Fruit fly (Drosophila melanogaster) whole organism, prepupa: ENCODE measurements around the gene CG3546.

Experiments
- CG11762 ChIP-seq: fragments of 200-800 bp; sonication (Bioruptor generic); optimal IDR thresholded peaks from 3 replicates; lab custom pipeline; 2016; ENCODE audit warnings: missing biosample characterization, missing genetic modification characterization; ENCODE audit not compliant: insufficient read depth
- CG11902 ChIP-seq: fragments of 200-800 bp; sonication (Bioruptor generic); optimal IDR thresholded peaks from 3 replicates; lab custom pipeline; 2016; ENCODE audit warnings: missing biosample characterization, missing genetic modification characterization
- CG31627 ChIP-seq: fragments of 200-800 bp; sonication (Bioruptor generic); optimal IDR thresholded peaks from 3 replicates; lab custom pipeline; 2016; ENCODE audit warnings: missing biosample characterization, missing genetic modification characterization
- CG34406 ChIP-seq: fragments of 200-800 bp; sonication (Bioruptor generic); optimal IDR thresholded peaks from 3 replicates; lab custom pipeline; 2016; ENCODE audit warnings: missing biosample characterization, missing genetic modification characterization
- CG3919 ChIP-seq: fragments of 200-800 bp; sonication (Bioruptor generic); optimal IDR thresholded peaks from 3 replicates; lab custom pipeline; 2016; ENCODE audit warnings: missing biosample characterization, missing genetic modification characterization
- CG4318 ChIP-seq: fragments of 200-800 bp; sonication (Bioruptor generic); optimal IDR thresholded peaks from 3 replicates; lab custom pipeline; 2017; ENCODE audit warnings: missing biosample characterization, mild to moderate bottlenecking, missing genetic modification characterization
- CG6163 ChIP-seq: fragments of 200-800 bp; sonication (Bioruptor generic); IDR thresholded peaks from 3 replicates; pipeline ENCODE4 v1.3.6; 2022; ENCODE audit warnings: missing biosample characterization, missing genetic modification characterization
- CG6808 ChIP-seq: fragments of 200-800 bp; sonication (Bioruptor generic); optimal IDR thresholded peaks from 3 replicates; lab custom pipeline; 2017; ENCODE audit warnings: missing biosample characterization, missing genetic modification characterization, mild to moderate bottlenecking, moderate library complexity, missing genetic modification reagents
- CG6854 ChIP-seq: fragments of 200-800 bp; sonication (Bioruptor generic); optimal IDR thresholded peaks from 2 replicates; lab custom pipeline; 2017; ENCODE audit warnings: missing biosample characterization, mild to moderate bottlenecking, missing genetic modification characterization
- CG8119 ChIP-seq: fragments of 200-800 bp; sonication (Bioruptor generic); IDR thresholded peaks from 3 replicates; pipeline ENCODE4 v1.3.6; 2022; ENCODE audit warnings: missing biosample characterization, missing genetic modification characterization
- Eip75B ChIP-seq: fragments of 200-800 bp; sonication (Bioruptor generic); optimal IDR thresholded peaks from 3 replicates; lab custom pipeline; 2016; ENCODE audit warnings: missing biosample characterization, missing genetic modification characterization
- Ets21C ChIP-seq: fragments of 200-800 bp; sonication (Bioruptor generic); optimal IDR thresholded peaks from 3 replicates; lab custom pipeline; 2016; ENCODE audit warnings: missing biosample characterization, missing genetic modification characterization
- Ets96B ChIP-seq: fragments of 200-800 bp; optimal IDR thresholded peaks from 2 replicates; lab custom pipeline; 2019; ENCODE audit warnings: missing biosample characterization, mild to moderate bottlenecking, missing genetic modification characterization, moderate library complexity
- Gug ChIP-seq: fragments of 200-800 bp; sonication (Bioruptor generic); IDR thresholded peaks from 2 replicates; pipeline ENCODE4 v1.3.6; 2022; ENCODE audit warnings: missing biosample characterization, missing genetic modification characterization
- Hr39 ChIP-seq: fragments of 200-800 bp; sonication (Bioruptor generic); optimal IDR thresholded peaks from 2 replicates; lab custom pipeline; 2016; ENCODE audit warnings: missing biosample characterization, missing genetic modification characterization
- Hr4 ChIP-seq: fragments of 200-800 bp; sonication (Bioruptor generic); optimal IDR thresholded peaks from 3 replicates; lab custom pipeline; 2016; ENCODE audit warnings: missing biosample characterization, missing genetic modification characterization
- Lpt ChIP-seq: fragments of 200-800 bp; sonication (Bioruptor generic); optimal IDR thresholded peaks from 3 replicates; lab custom pipeline; 2016; ENCODE audit warnings: missing biosample characterization, missing genetic modification characterization
- OdsH ChIP-seq: fragments of 200-800 bp; sonication (Bioruptor generic); optimal IDR thresholded peaks from 3 replicates; lab custom pipeline; 2016; ENCODE audit warnings: missing biosample characterization, missing genetic modification characterization
- Sox102F ChIP-seq: fragments of 200-800 bp; sonication (Bioruptor generic); optimal IDR thresholded peaks from 2 replicates; lab custom pipeline; 2016; ENCODE audit warnings: missing biosample characterization, mild to moderate bottlenecking, missing genetic modification characterization
- Sox14 ChIP-seq: fragments of 200-800 bp; sonication (Bioruptor generic); optimal IDR thresholded peaks from 3 replicates; lab custom pipeline; 2016; ENCODE audit warnings: missing biosample characterization, missing genetic modification characterization
- Sox15 ChIP-seq: fragments of 200-800 bp; sonication (Bioruptor generic); optimal IDR thresholded peaks from 3 replicates; lab custom pipeline; 2016; ENCODE audit warnings: missing biosample characterization, missing genetic modification characterization
- acj6 ChIP-seq: fragments of 200-800 bp; sonication (Bioruptor generic); optimal IDR thresholded peaks from 3 replicates; lab custom pipeline; 2016; ENCODE audit warnings: missing biosample characterization, missing genetic modification characterization
- cyc ChIP-seq: fragments of 200-800 bp; sonication (Bioruptor generic); optimal IDR thresholded peaks from 3 replicates; lab custom pipeline; 2016; ENCODE audit warnings: missing biosample characterization, missing genetic modification characterization
- dac ChIP-seq: fragments of 200-800 bp; sonication (Bioruptor generic); optimal IDR thresholded peaks from 2 replicates; lab custom pipeline; 2017; ENCODE audit warnings: missing biosample characterization, mild to moderate bottlenecking, missing genetic modification characterization
- dsx ChIP-seq: fragments of 200-800 bp; optimal IDR thresholded peaks from 3 replicates; lab custom pipeline; 2019; ENCODE audit warnings: missing biosample characterization, mild to moderate bottlenecking, missing genetic modification characterization, moderate library complexity; ENCODE audit not compliant: poor library complexity, severe bottlenecking
- eg ChIP-seq: fragments of 200-800 bp; sonication (Bioruptor generic); IDR thresholded peaks from 3 replicates; pipeline ENCODE4 v1.3.6; 2022; ENCODE audit warnings: missing biosample characterization, missing genetic modification characterization
- fd59A ChIP-seq: fragments of 200-800 bp; sonication (Bioruptor generic); optimal IDR thresholded peaks from 2 replicates; lab custom pipeline; 2017; ENCODE audit warnings: missing biosample characterization, mild to moderate bottlenecking, missing genetic modification characterization, missing genetic modification reagents
- fd85E ChIP-seq: fragments of 200-800 bp; sonication (Bioruptor generic); optimal IDR thresholded peaks from 3 replicates; lab custom pipeline; 2016; ENCODE audit warnings: missing biosample characterization, missing genetic modification characterization
- fkh ChIP-seq: fragments of 200-800 bp; sonication (Bioruptor generic); optimal IDR thresholded peaks from 3 replicates; lab custom pipeline; 2017; ENCODE audit warnings: missing biosample characterization, mild to moderate bottlenecking, missing genetic modification characterization, moderate library complexity
- lz ChIP-seq: fragments of 200-800 bp; sonication (Bioruptor generic); optimal IDR thresholded peaks from 3 replicates; lab custom pipeline; 2016; ENCODE audit warnings: missing biosample characterization, missing genetic modification characterization
- salr ChIP-seq, 2 experiments: fragments of 200-800 bp; sonication (Bioruptor generic); optimal IDR thresholded peaks; 3 replicates each; lab custom pipeline; 2016 to 2018; ENCODE audit warnings: missing biosample characterization in 2 of 2, missing genetic modification characterization in 2 of 2, mild to moderate bottlenecking in 1 of 2
- ss ChIP-seq, 2 experiments: fragments of 200-800 bp; sonication (Bioruptor generic); optimal IDR thresholded peaks; 2 replicates in 1 of 2; 3 replicates in 1 of 2; lab custom pipeline; 2017 to 2018; ENCODE audit warnings: mild to moderate bottlenecking in 2 of 2, missing biosample characterization in 2 of 2, missing genetic modification characterization in 2 of 2, moderate library complexity in 1 of 2
- topi ChIP-seq: fragments of 200-800 bp; sonication (Bioruptor generic); optimal IDR thresholded peaks from 3 replicates; lab custom pipeline; 2016; ENCODE audit warnings: missing biosample characterization, missing genetic modification characterization

Gene CG3546

dm6 chrX:4557772-4558171, at the start of gene CG3546:
Gene CG3546, plus strand, starts transcription at chrX:4558072.
- no peak for TF ChIP-seq CG3919 (GFP tag; lab: Kevin White, UChicago)
- no peak for TF ChIP-seq dsx
- no peak for TF ChIP-seq CG4318 (GFP tag; lab: Kevin White, UChicago)
- no peak for TF ChIP-seq cyc (GFP tag; lab: Kevin White, UChicago)
- TF ChIP-seq, all 60 proteins: peak for 0

DNA sequence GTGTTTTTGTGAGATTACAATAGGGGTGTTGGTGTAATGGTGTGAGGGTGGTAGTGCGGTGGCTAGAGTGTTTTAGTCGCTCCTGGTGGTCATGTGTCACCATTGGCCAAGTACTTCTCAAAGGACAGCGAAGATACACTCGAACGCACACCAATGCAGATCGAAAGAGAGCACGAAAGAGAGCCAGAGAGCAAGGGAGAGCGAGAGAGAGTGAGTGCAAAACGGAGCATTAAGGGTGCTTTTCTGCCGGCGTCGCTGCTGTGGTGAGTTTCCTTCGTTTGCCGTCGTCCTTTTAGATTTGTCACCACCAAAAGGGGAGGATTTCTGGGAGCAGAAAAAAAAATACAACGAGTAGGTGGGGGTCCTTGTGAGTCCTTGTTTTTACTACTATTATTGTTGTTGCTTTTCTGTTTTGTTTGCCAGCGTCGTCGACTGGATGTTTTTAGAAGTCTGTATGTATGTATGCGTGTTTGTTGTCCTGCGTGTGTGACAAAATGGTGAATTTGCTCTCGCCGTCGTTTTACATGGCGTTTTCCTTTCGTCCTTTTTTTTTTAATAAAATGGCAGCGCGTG, 49.7 kb upstream of the CG3546 start:
- TF ChIP-seq Lpt (no peak), salr (GFP tag; optimal IDR thresholded peaks at IDR 0.05; lab: Kevin White, UChicago) (no peak), acj6 (GFP tag; lab: Kevin White, UChicago) (no peak), Sox15 (GFP tag; lab: Kevin White, UChicago) (no peak), eg (GFP tag; lab: Robert Waterston, UW) (no peak), ss (GFP tag; optimal IDR thresholded peaks at IDR 0.05; lab: Kevin White, UChicago) (no peak), CG6854 (GFP tag; lab: Kevin White, UChicago) (no peak), CG8119 (GFP tag; lab: Robert Waterston, UW) (no peak), CG6808 (no peak), Ets21C (GFP tag; lab: Kevin White, UChicago) (no peak), cyc (GFP tag; lab: Kevin White, UChicago) (no peak), fkh (GFP tag; lab: Kevin White, UChicago) (no peak), Sox102F (no peak), fd59A (GFP tag; lab: Kevin White, UChicago) (no peak), CG31627 (GFP tag; lab: Kevin White, UChicago) (no peak), Ets96B (tag; lab: Kevin White, UChicago) (no peak), CG6163 (GFP tag; lab: Robert Waterston, UW) (no peak), lz (GFP tag; lab: Kevin White, UChicago) (no peak), dsx (no peak), fd85E (GFP tag; lab: Kevin White, UChicago) (no peak)
- TF ChIP-seq, all 60 proteins: peak for 0

DNA sequence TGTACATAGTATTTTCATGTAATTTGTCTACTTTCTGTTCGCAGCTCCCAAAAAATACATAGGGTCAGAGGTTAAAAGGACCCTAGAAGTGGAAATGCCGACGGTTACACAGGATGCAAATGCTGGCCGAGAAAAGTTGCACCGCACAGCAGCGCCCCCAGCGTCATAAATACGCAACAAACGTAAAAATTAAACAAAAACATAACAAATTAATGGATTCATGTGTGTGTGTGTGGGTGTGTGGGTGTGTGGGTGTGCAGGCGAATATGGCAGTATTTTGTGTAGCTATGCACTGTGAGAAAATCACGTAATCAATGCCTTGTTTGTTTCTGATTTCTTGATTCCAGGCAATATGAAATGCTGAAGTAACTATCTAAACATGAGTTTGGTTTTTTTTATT, 46.3 kb upstream of the CG3546 start:
- no peak for TF ChIP-seq Eip75B (GFP tag; lab: Kevin White, UChicago)

- TF ChIP-seq CG11902 (GFP tag; lab: Kevin White, UChicago), result no peak
- no peak for TF ChIP-seq Eip75B (GFP tag; lab: Kevin White, UChicago)
- TF ChIP-seq cyc (GFP tag; lab: Kevin White, UChicago), result no peak
- TF ChIP-seq dac (GFP tag; lab: Kevin White, UChicago), result no peak
Measured at dm6 chrX:4520879-4521278, 37.0 kb upstream of the CG3546 start.

dm6 chrX:4526754-4527153, 31.1 kb upstream of the CG3546 start:
- TF ChIP-seq CG11762 (GFP tag; lab: Kevin White, UChicago) (no peak), topi (GFP tag; lab: Kevin White, UChicago) (no peak), ss (GFP tag; optimal IDR thresholded peaks at IDR 0.05; lab: Kevin White, UChicago) (no peak), CG6163 (GFP tag; lab: Robert Waterston, UW) (no peak), Hr39 (GFP tag; lab: Kevin White, UChicago) (no peak), cyc (GFP tag; lab: Kevin White, UChicago) (no peak), Sox14 (GFP tag; lab: Kevin White, UChicago) (no peak), Gug (GFP tag; lab: Robert Waterston, UW) (no peak), CG34406 (GFP tag; lab: Kevin White, UChicago) (no peak), Hr4 (GFP tag; lab: Kevin White, UChicago) (no peak), OdsH (GFP tag; lab: Kevin White, UChicago) (no peak)
